Fruit fly (Drosophila melanogaster) whole organism, adult: ENCODE measurements around the gene CG10086.

Experiments
- CG11617 ChIP-seq: fragments of 200-800 bp; sonication (Bioruptor generic); optimal IDR thresholded peaks from 2 replicates; lab custom pipeline; 2017; ENCODE audit warnings: mild to moderate bottlenecking, missing biosample characterization, missing genetic modification reagents, missing genetic modification characterization
- CG12768 ChIP-seq: fragments of 200-800 bp; sonication (Bioruptor generic); optimal IDR thresholded peaks from 2 replicates; lab custom pipeline; 2017; ENCODE audit warnings: missing biosample characterization, missing genetic modification characterization, mild to moderate bottlenecking, moderate library complexity, missing genetic modification reagents
- CG14711 ChIP-seq: fragments of 200-800 bp; sonication (Bioruptor generic); optimal IDR thresholded peaks from 2 replicates; lab custom pipeline; 2018; ENCODE audit warnings: missing biosample characterization, mild to moderate bottlenecking, missing genetic modification characterization, moderate library complexity
- CG1620 ChIP-seq: fragments of 200-800 bp; sonication (Bioruptor generic); optimal IDR thresholded peaks from 2 replicates; lab custom pipeline; 2016; ENCODE audit warnings: missing biosample characterization, missing genetic modification characterization
- CG7045 ChIP-seq: fragments of 200-800 bp; sonication (Bioruptor generic); optimal IDR thresholded peaks from 2 replicates; lab custom pipeline; 2017; ENCODE audit warnings: missing biosample characterization, mild to moderate bottlenecking, missing genetic modification characterization
- CG7101 ChIP-seq: fragments of 200-800 bp; sonication (Bioruptor generic); optimal IDR thresholded peaks from 2 replicates; lab custom pipeline; 2018; ENCODE audit warnings: missing biosample characterization, mild to moderate bottlenecking, missing genetic modification characterization, moderate library complexity
- Clk ChIP-seq: fragments of 200-800 bp; sonication (Bioruptor generic); optimal IDR thresholded peaks from 2 replicates; lab custom pipeline; 2017; ENCODE audit warnings: missing biosample characterization, missing genetic modification characterization
- Hr96 ChIP-seq: fragments of 200-800 bp; sonication (Bioruptor generic); optimal IDR thresholded peaks from 2 replicates; lab custom pipeline; 2016; ENCODE audit warnings: missing biosample characterization, missing genetic modification characterization
- bab1 ChIP-seq: fragments of 200-800 bp; sonication (Bioruptor generic); optimal IDR thresholded peaks from 3 replicates; lab custom pipeline; 2019; ENCODE audit warnings: missing biosample characterization, mild to moderate bottlenecking, missing genetic modification characterization, moderate library complexity
- cic ChIP-seq: fragments of 200-800 bp; sonication (Bioruptor generic); optimal IDR thresholded peaks from 2 replicates; lab custom pipeline; 2017; ENCODE audit warnings: missing biosample characterization, mild to moderate bottlenecking, missing genetic modification characterization, moderate library complexity
- cnc ChIP-seq, 2 experiments: fragments of >200 bp; optimal IDR thresholded peaks; 2 replicates each; lab custom pipeline; 2017
- ovo ChIP-seq: fragments of 200-800 bp; sonication (Bioruptor generic); optimal IDR thresholded peaks from 2 replicates; lab custom pipeline; 2016; ENCODE audit warnings: missing biosample characterization, missing genetic modification characterization
- tj ChIP-seq: fragments of 200-800 bp; sonication (Bioruptor generic); optimal IDR thresholded peaks from 3 replicates; lab custom pipeline; 2017; ENCODE audit warnings: missing biosample characterization, mild to moderate bottlenecking, missing genetic modification characterization, moderate library complexity
- toe ChIP-seq: fragments of 200-800 bp; sonication (Bioruptor generic); optimal IDR thresholded peaks from 2 replicates; lab custom pipeline; 2016; ENCODE audit warnings: missing biosample characterization, missing genetic modification characterization

- TF ChIP-seq cnc (optimal IDR thresholded peaks at IDR 0.05; lab: Kevin White, UChicago) (no peak), toe (GFP tag; lab: Kevin White, UChicago) (peak; percentile 85), cic (peak; percentile 27), tj (no peak), CG7045 (GFP tag; lab: Kevin White, UChicago) (peak; percentile 61), CG12768 (GFP tag; lab: Kevin White, UChicago) (peak; percentile 55), CG1620 (GFP tag; lab: Kevin White, UChicago) (peak; percentile 96), bab1 (GFP tag; lab: Kevin White, UChicago) (peak; percentile 65), ovo (GFP tag; lab: Kevin White, UChicago) (peak; percentile 97), CG11617 (GFP tag; lab: Kevin White, UChicago) (peak; percentile 12), Hr96 (GFP tag; lab: Kevin White, UChicago) (peak; percentile 92), Clk (peak; percentile 20), CG7101 (peak; percentile 78), CG14711 (tag; lab: Kevin White, UChicago) (peak; percentile 54)
Observed at dm6 chr3R:7809662-7810621, 19.5 kb downstream of the CG10086 start, which contains the start of the genes CG2993 and sgll.
